Worm (Caenorhabditis elegans) whole organism, young adult: ENCODE results near the gene srw-109.

Source experiments
- B0336.3 ChIP-seq: fragments of 200-800 bp; sonication (Bioruptor generic); IDR thresholded peaks from 2 replicates; pipeline ENCODE4 v1.3.6; 2022; ENCODE audit warnings: missing genetic modification characterization, missing compliant biosample characterization
- K11D2.4 ChIP-seq: fragments of 200-800 bp; sonication (Bioruptor generic); IDR thresholded peaks from 2 replicates; pipeline ENCODE4 v1.3.6; 2022; ENCODE audit warnings: missing genetic modification reagents, missing genetic modification characterization, missing compliant biosample characterization
- ama-1 ChIP-seq, 3 experiments: fragments of 150-350 bp in 1 of 3; sonication (generic microtip) in 2 of 3; optimal IDR thresholded peaks; 2 replicates each; lab custom pipeline; 2014 to 2018; ENCODE audit warnings: missing biosample characterization in 2 of 3, missing genetic modification characterization in 2 of 3, missing genetic modification reagents in 2 of 3
- ccch-3 ChIP-seq: fragments of 200-800 bp; sonication (Bioruptor generic); optimal IDR thresholded peaks from 2 replicates; lab custom pipeline; 2018; ENCODE audit warnings: mild to moderate bottlenecking, missing genetic modification characterization, missing compliant biosample characterization
- dpl-1 ChIP-seq: fragments of 150-350 bp; optimal IDR thresholded peaks from 2 replicates; lab custom pipeline; 2014; ENCODE audit warnings: missing biosample characterization, missing genetic modification reagents, missing genetic modification characterization
- hlh-26 ChIP-seq: fragments of 200-800 bp; sonication (Bioruptor generic); conservative IDR thresholded peaks from 2 replicates; pipeline ENCODE4 v1.3.6; 2022; ENCODE audit warnings: missing genetic modification reagents, missing genetic modification characterization, missing compliant biosample characterization
- nhr-80 ChIP-seq: sonication (generic microtip); optimal IDR thresholded peaks from 2 replicates; lab custom pipeline; 2016; ENCODE audit warnings: missing genetic modification characterization, missing compliant biosample characterization
- pha-4 ChIP-seq: fragments of 150-350 bp; sonication (generic microtip); optimal IDR thresholded peaks from 2 replicates; lab custom pipeline; 2014; ENCODE audit warnings: missing biosample characterization, missing genetic modification reagents, missing genetic modification characterization
- snpc-4 ChIP-seq, 5 experiments: fragments of 150-350 bp in 1 of 5; sonication (generic microtip) in 4 of 5; optimal IDR thresholded peaks; 2 replicates each; lab custom pipeline; 2014 to 2018; ENCODE audit warnings: missing genetic modification characterization in 5 of 5, missing biosample characterization in 3 of 5, antibody characterized with exemption in 2 of 5, mild to moderate bottlenecking in 2 of 5, missing compliant biosample characterization in 2 of 5, missing genotype in 2 of 5, moderate library complexity in 2 of 5, missing genetic modification reagents in 1 of 5
- somi-1 ChIP-seq: fragments of 200-800 bp; sonication (Bioruptor generic); optimal IDR thresholded peaks from 2 replicates; lab custom pipeline; 2018; ENCODE audit warnings: mild to moderate bottlenecking, missing genetic modification characterization, missing compliant biosample characterization
- xnd-1 ChIP-seq: sonication (generic microtip); optimal IDR thresholded peaks from 2 replicates; lab custom pipeline; 2016; ENCODE audit warnings: missing genotype, missing genetic modification reagents, missing genetic modification characterization, missing compliant biosample characterization

DNA sequence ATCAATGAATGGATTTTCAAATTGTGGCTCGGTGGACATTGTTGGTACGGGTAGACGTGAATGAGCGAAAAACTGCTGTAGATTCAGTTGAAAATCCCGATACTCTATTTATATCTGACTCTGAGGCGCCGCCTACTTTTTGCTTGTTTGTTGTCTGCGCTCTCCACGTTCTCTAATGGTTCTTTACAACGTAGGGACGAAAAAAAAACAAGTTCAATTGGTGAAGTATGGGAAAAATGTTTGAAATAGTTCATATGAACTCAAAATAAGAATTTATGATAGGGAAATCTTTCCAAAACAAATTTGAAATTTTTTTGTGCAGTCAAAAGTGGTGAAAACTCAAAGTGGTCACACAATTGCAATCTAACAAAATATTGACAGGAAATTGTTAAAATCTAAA, 26.1 kb upstream of the srw-109 start, which contains the start of gene F48G7.10:
- TF ChIP-seq K11D2.4 (GFP tag; lab: Robert Waterston, UW) (no peak), pha-4 (tag; lab: Kevin White, UChicago) (no peak), dpl-1 (GFP tag; lab: Kevin White, UChicago) (no peak), somi-1 (no peak), ccch-3 (GFP tag; lab: Kevin White, UChicago) (no peak), B0336.3 (GFP tag; lab: Robert Waterston, UW) (no peak), snpc-4 (GFP tag; optimal IDR thresholded peaks at IDR 0.05; lab: Kevin White, UChicago) (no peak), snpc-4 (tag; optimal IDR thresholded peaks at IDR 0.05; lab: Kevin White, UChicago) (no peak), ama-1 (optimal IDR thresholded peaks at IDR 0.05; lab: Kevin White, UChicago) (no peak), ama-1 (GFP tag; optimal IDR thresholded peaks at IDR 0.05; lab: Kevin White, UChicago) (no peak), xnd-1 (tag; lab: Kevin White, UChicago) (no peak), hlh-26 (GFP tag; lab: Robert Waterston, UW) (no peak), nhr-80 (tag; lab: Kevin White, UChicago) (no peak)
